Worm (Caenorhabditis elegans) whole organism, L4 larva: ENCODE data around the gene C04B4.1.

Experiments used
- F26F4.8 ChIP-seq: fragments of 200-800 bp; sonication (Bioruptor generic); conservative IDR thresholded peaks from 2 replicates; pipeline ENCODE4 v1.3.6; 2022; ENCODE audit warnings: missing genetic modification characterization, missing compliant biosample characterization
- F49E8.2 ChIP-seq: sonication (generic microtip); optimal IDR thresholded peaks from 2 replicates; lab custom pipeline; 2016; ENCODE audit warnings: missing compliant biosample characterization, mild to moderate bottlenecking, missing genetic modification characterization, borderline replicate concordance
- Y48G9A.11 ChIP-seq: fragments of 200-800 bp; sonication (Bioruptor generic); IDR thresholded peaks from 2 replicates; pipeline ENCODE4 v1.3.6; 2022; ENCODE audit warnings: missing genetic modification reagents, missing genetic modification characterization, missing compliant biosample characterization
- ZK546.5 ChIP-seq, 2 experiments: sonication (generic microtip); optimal IDR thresholded peaks; 2 replicates each; lab custom pipeline; 2017; ENCODE audit warnings: missing biosample characterization in 2 of 2, missing genetic modification characterization in 2 of 2
- arid-1 ChIP-seq: fragments of 200-800 bp; sonication (Bioruptor generic); conservative IDR thresholded peaks from 2 replicates; pipeline ENCODE4 v1.3.6; 2022; ENCODE audit warnings: missing genetic modification reagents, missing genetic modification characterization, missing compliant biosample characterization
- daf-12 ChIP-seq: fragments of 150-350 bp; optimal IDR thresholded peaks from 2 replicates; lab custom pipeline; 2014; ENCODE audit warnings: missing biosample characterization, missing genetic modification reagents, missing genetic modification characterization
- daf-16 ChIP-seq, 3 experiments: sonication (generic microtip); optimal IDR thresholded peaks; 2 replicates each; lab custom pipeline; 2016 to 2017; ENCODE audit warnings: missing genetic modification characterization in 3 of 3, missing genetic modification reagents in 3 of 3, mild to moderate bottlenecking in 2 of 3, missing compliant biosample characterization in 2 of 3, missing biosample characterization in 1 of 3, moderate library complexity in 1 of 3
- dmd-8 ChIP-seq: fragments of 200-800 bp; sonication (Bioruptor generic); IDR thresholded peaks from 2 replicates; pipeline ENCODE4 v1.3.6; 2022; ENCODE audit warnings: missing genetic modification characterization, missing compliant biosample characterization
- egl-27 ChIP-seq: sonication (generic microtip); optimal IDR thresholded peaks from 3 replicates; lab custom pipeline; 2017; ENCODE audit warnings: missing biosample characterization, missing genetic modification reagents, missing genetic modification characterization
- fos-1 ChIP-seq: fragments of 150-350 bp; optimal IDR thresholded peaks from 2 replicates; lab custom pipeline; 2014; ENCODE audit warnings: missing biosample characterization, missing genetic modification characterization
- gei-8 ChIP-seq: fragments of 200-800 bp; sonication (Bioruptor generic); optimal IDR thresholded peaks from 2 replicates; lab custom pipeline; 2018; ENCODE audit warnings: mild to moderate bottlenecking, missing genetic modification characterization, missing compliant biosample characterization
- hif-1 ChIP-seq, 2 experiments: sonication (generic microtip); optimal IDR thresholded peaks; 2 replicates each; lab custom pipeline; 2016 to 2017; ENCODE audit warnings: missing compliant biosample characterization in 2 of 2, missing genetic modification characterization in 2 of 2, missing genetic modification reagents in 2 of 2, missing genotype in 2 of 2, mild to moderate bottlenecking in 1 of 2
- hlh-11 ChIP-seq: fragments of 200-800 bp; sonication (Bioruptor generic); optimal IDR thresholded peaks from 2 replicates; lab custom pipeline; 2018; ENCODE audit warnings: mild to moderate bottlenecking, missing genetic modification characterization, missing compliant biosample characterization
- hmg-1.1 ChIP-seq: fragments of 200-800 bp; sonication (Bioruptor generic); IDR thresholded peaks from 2 replicates; pipeline ENCODE4 v1.3.6; 2022; ENCODE audit warnings: missing genetic modification reagents, missing genetic modification characterization, missing compliant biosample characterization
- jun-1 ChIP-seq: fragments of 150-350 bp; optimal IDR thresholded peaks from 2 replicates; lab custom pipeline; 2014; ENCODE audit warnings: missing biosample characterization, missing genetic modification reagents, missing genetic modification characterization
- lin-13 ChIP-seq: fragments of 150-350 bp; optimal IDR thresholded peaks from 2 replicates; lab custom pipeline; 2014; ENCODE audit warnings: missing biosample characterization, missing genetic modification reagents, missing genetic modification characterization
- lin-38 ChIP-seq: fragments of 200-800 bp; sonication (Bioruptor generic); IDR thresholded peaks from 2 replicates; pipeline ENCODE4 v1.3.6; 2022; ENCODE audit warnings: missing genetic modification reagents, missing genetic modification characterization, missing compliant biosample characterization
- lir-3 ChIP-seq: sonication (generic microtip); optimal IDR thresholded peaks from 2 replicates; lab custom pipeline; 2016; ENCODE audit warnings: mild to moderate bottlenecking, missing genetic modification characterization, missing compliant biosample characterization
- mep-1 ChIP-seq: fragments of 150-350 bp; sonication (generic microtip); optimal IDR thresholded peaks from 3 replicates; lab custom pipeline; 2014; ENCODE audit warnings: missing biosample characterization, missing genetic modification characterization
- mxl-2 ChIP-seq: fragments of 200-800 bp; sonication (Bioruptor generic); conservative IDR thresholded peaks from 2 replicates; pipeline ENCODE4 v1.3.6; 2022; ENCODE audit warnings: missing genetic modification reagents, missing genetic modification characterization, missing compliant biosample characterization
- nhr-111 ChIP-seq: fragments of 200-800 bp; sonication (Bioruptor generic); optimal IDR thresholded peaks from 2 replicates; lab custom pipeline; 2018; ENCODE audit warnings: mild to moderate bottlenecking, missing genetic modification characterization, missing compliant biosample characterization
- nhr-6 ChIP-seq: fragments of 150-350 bp; optimal IDR thresholded peaks from 2 replicates; lab custom pipeline; 2014; ENCODE audit warnings: missing biosample characterization, missing genetic modification characterization
- nhr-76 ChIP-seq: fragments of 150-350 bp; optimal IDR thresholded peaks from 2 replicates; lab custom pipeline; 2014; ENCODE audit warnings: missing biosample characterization, missing genetic modification characterization
- pha-4 ChIP-seq, 2 experiments: fragments of 150-350 bp in 1 of 2; fragments of 200-800 bp in 1 of 2; sonication (Bioruptor generic) in 1 of 2; IDR thresholded peaks in 1 of 2; optimal IDR thresholded peaks in 1 of 2; 2 replicates each; pipeline versions ENCODE4 v1.3.6 to Lab custom; 2014 to 2022; ENCODE audit warnings: missing genetic modification characterization in 2 of 2, missing genetic modification reagents in 2 of 2, missing biosample characterization in 1 of 2, missing compliant biosample characterization in 1 of 2
- php-3 ChIP-seq: fragments of 200-800 bp; sonication (Bioruptor generic); IDR thresholded peaks from 2 replicates; pipeline ENCODE4 v1.3.6; 2022; ENCODE audit warnings: missing genetic modification reagents, missing genetic modification characterization, missing compliant biosample characterization
- pqm-1 ChIP-seq: sonication (generic microtip); optimal IDR thresholded peaks from 2 replicates; lab custom pipeline; 2017; ENCODE audit warnings: missing biosample characterization, missing genetic modification characterization
- set-16 ChIP-seq: fragments of 200-800 bp; sonication (Bioruptor generic); IDR thresholded peaks from 2 replicates; pipeline ENCODE4 v1.3.6; 2022; ENCODE audit warnings: missing genetic modification reagents, missing genetic modification characterization, missing compliant biosample characterization
- skn-1 ChIP-seq: fragments of 150-350 bp; optimal IDR thresholded peaks from 2 replicates; lab custom pipeline; 2014; ENCODE audit warnings: missing biosample characterization, missing genetic modification characterization
- spr-3 ChIP-seq: fragments of 200-800 bp; sonication (Bioruptor generic); optimal IDR thresholded peaks from 2 replicates; lab custom pipeline; 2018; ENCODE audit warnings: mild to moderate bottlenecking, missing genetic modification characterization, missing compliant biosample characterization
- tra-1 ChIP-seq: fragments of 200-800 bp; sonication (Bioruptor generic); IDR thresholded peaks from 2 replicates; pipeline ENCODE4 v1.3.6; 2022; ENCODE audit warnings: missing genetic modification reagents, missing genetic modification characterization, missing compliant biosample characterization
- unc-39 ChIP-seq: sonication (generic microtip); optimal IDR thresholded peaks from 2 replicates; lab custom pipeline; 2017; ENCODE audit warnings: missing biosample characterization, missing genetic modification characterization
- unc-62 ChIP-seq, 3 experiments: fragments of 150-350 bp in 1 of 3; sonication (generic microtip); optimal IDR thresholded peaks in 2 of 3; peaks in 1 of 3; 1 replicate in 1 of 3; 2 replicates in 2 of 3; lab custom pipeline; 2014 to 2017; ENCODE audit warnings: missing biosample characterization in 3 of 3, missing genetic modification characterization in 3 of 3, missing genetic modification reagents in 3 of 3, missing genotype in 1 of 3
- zfp-3 ChIP-seq: fragments of 200-800 bp; sonication (Bioruptor generic); conservative IDR thresholded peaks from 2 replicates; pipeline ENCODE4 v1.3.6; 2022; ENCODE audit warnings: missing genetic modification reagents, missing genetic modification characterization, missing compliant biosample characterization
- zip-11 ChIP-seq: fragments of 200-800 bp; sonication (Bioruptor generic); IDR thresholded peaks from 2 replicates; pipeline ENCODE4 v1.3.6; 2022; ENCODE audit warnings: missing genetic modification characterization, missing compliant biosample characterization
- ztf-11 ChIP-seq: fragments of 150-350 bp; optimal IDR thresholded peaks from 2 replicates; lab custom pipeline; 2014; ENCODE audit warnings: missing biosample characterization, missing genetic modification characterization
- ztf-7 ChIP-seq: fragments of 150-350 bp; optimal IDR thresholded peaks from 2 replicates; lab custom pipeline; 2014; ENCODE audit warnings: missing biosample characterization, missing genetic modification characterization

Gene C04B4.1

ce11 chrX:12256594-12257048 is 24.0 kb upstream of the C04B4.1 start, which contains the start of gene E01G6.2 (continued):
- TF ChIP-seq hmg-1.1 (GFP tag; lab: Robert Waterston, UW) (0 out of 2 replicates have a peak, but pooled peaks have one; percentile 31), F49E8.2 (tag; lab: Kevin White, UChicago) (no peak), hif-1 (tag; optimal IDR thresholded peaks at IDR 0.05; lab: Kevin White, UChicago) (no peak), arid-1 (GFP tag; lab: Robert Waterston, UW) (no peak)

DNA sequence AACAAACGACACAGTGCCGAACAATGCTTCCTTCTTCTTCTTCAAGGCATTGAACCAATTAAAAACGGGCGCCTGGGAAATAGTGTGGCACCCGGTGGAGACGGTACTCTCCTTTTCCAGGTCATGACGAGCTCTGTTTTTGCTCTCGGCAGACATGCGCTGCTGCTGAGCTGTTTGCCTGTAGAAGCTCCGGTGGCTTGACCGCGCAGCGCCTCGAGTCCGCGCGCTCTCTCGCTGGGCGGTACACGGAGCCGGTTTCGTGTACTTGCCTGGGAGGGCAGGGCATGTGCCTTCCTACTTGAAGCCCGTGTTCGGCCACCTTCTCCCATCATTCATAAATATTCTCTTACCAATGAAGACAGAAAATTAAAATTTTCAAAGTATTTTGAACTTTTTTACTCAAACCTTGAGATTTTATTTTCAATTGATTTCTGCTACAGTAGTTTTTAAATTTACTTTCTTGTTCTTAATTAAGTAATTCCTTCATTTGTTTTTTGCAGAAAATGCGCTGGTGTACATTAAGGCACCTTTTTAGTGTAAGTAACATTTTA is 20.1 kb upstream of the C04B4.1 start, which contains the start of gene E01G6.1:
Gene E01G6.1 (plus strand): TSS at position 501 of the 551 bp plus-strand sequence.
- TF ChIP-seq unc-39 (tag; lab: Kevin White, UChicago) (no peak), dmd-8 (GFP tag; lab: Robert Waterston, UW) (0 out of 2 replicates have a peak, but pooled peaks have one; percentile 37), Y48G9A.11 (GFP tag; lab: Robert Waterston, UW) (no peak), set-16 (GFP tag; lab: Robert Waterston, UW) (peak; percentile 93)

DNA sequence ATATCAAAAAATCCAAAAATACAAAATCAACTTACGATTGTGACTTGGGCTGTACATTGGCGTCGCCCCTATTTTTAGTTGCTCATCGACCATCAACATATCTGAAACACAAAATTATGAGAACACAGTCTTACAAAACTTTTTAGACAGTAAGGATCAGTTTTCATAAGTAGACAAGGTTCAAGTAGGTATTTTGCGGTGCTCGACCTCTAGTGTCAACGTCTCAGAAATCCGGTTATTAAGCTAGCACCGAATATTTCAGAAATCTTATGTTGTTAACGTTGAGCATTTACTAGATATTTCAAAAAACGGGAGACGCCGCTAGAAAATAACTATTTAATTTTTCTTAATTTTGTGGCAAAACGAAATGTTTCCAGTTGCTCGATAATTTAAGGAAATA is 9.7 kb upstream of the C04B4.1 start, which contains the start of gene otpl-8:
Gene otpl-8 (minus strand): TSS at position 101 of the 400 bp plus-strand sequence.
- TF ChIP-seq set-16 (GFP tag; lab: Robert Waterston, UW) (no peak), fos-1 (tag; lab: Kevin White, UChicago) (no peak), unc-39 (tag; lab: Kevin White, UChicago) (no peak), lin-38 (GFP tag; lab: Robert Waterston, UW) (no peak), dmd-8 (GFP tag; lab: Robert Waterston, UW) (no peak), pqm-1 (no peak), nhr-76 (tag; lab: Kevin White, UChicago) (no peak), ZK546.5 (tag; optimal IDR thresholded peaks at IDR 0.05; lab: Kevin White, UChicago) (no peak), ztf-11 (tag; lab: Kevin White, UChicago) (no peak)

ce11 chrX:12273870-12274269 is 6.7 kb upstream of the C04B4.1 start, which contains the start of gene H19J13.2:
TSS of gene H19J13.2 (minus strand) at chrX:12273970.
- no peak for TF ChIP-seq set-16 (GFP tag; lab: Robert Waterston, UW)
- no peak for TF ChIP-seq zip-11
- TF ChIP-seq nhr-111 (GFP tag; lab: Kevin White, UChicago), result no peak
- TF ChIP-seq php-3 (GFP tag; lab: Robert Waterston, UW), result no peak
- TF ChIP-seq ztf-7, result no peak
- no peak for TF ChIP-seq jun-1 (tag; lab: Kevin White, UChicago)
- no peak for TF ChIP-seq spr-3 (GFP tag; lab: Kevin White, UChicago)
- TF ChIP-seq zfp-3, result no peak
- no peak for TF ChIP-seq mxl-2 (GFP tag; lab: Robert Waterston, UW)
- no peak for TF ChIP-seq gei-8 (GFP tag; lab: Kevin White, UChicago)

DNA sequence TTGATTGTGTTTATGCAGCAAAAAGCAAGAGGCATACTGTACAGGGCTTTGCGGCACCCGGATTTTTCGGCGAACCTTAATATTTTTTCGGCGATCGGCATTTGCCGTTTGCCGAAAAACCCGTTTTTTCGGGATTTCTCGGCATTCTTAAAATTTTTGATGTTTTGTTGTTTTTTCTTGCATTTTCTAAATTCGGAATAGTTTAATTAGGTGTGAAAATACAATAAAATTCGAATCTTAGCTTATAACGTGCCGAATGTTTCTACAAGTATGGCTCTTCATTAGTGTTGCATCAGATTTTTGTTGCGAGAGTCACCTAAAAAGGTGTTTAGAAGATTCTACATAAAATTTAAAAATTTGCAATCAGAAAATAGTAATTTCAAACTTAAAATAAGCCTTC is 5.0 kb upstream of the C04B4.1 start, which contains the start of gene C04B4.6:
Gene C04B4.6 (minus strand): TSS at position 101 of the 400 bp plus-strand sequence.
- TF ChIP-seq lin-13 (GFP tag; lab: Kevin White, UChicago), result no peak
- no peak for TF ChIP-seq unc-62 (GFP tag; optimal IDR thresholded peaks at IDR 0.05 in 1 of 2; lab: Kevin White, UChicago)
- TF ChIP-seq unc-62 (tag; optimal IDR thresholded peaks at IDR 0.05; lab: Kevin White, UChicago), result no peak
- TF ChIP-seq tra-1 (GFP tag; lab: Robert Waterston, UW), result no peak
- TF ChIP-seq egl-27 (tag; lab: Kevin White, UChicago), result no peak
- TF ChIP-seq nhr-76 (tag; lab: Kevin White, UChicago), result no peak
- TF ChIP-seq lir-3, result no peak
- TF ChIP-seq php-3 (GFP tag; lab: Robert Waterston, UW), result no peak
- no peak for TF ChIP-seq skn-1 (tag; lab: Kevin White, UChicago)
- no peak for TF ChIP-seq pha-4 (GFP tag; IDR thresholded peaks at IDR 0.05; lab: Robert Waterston, UW)
- no peak for TF ChIP-seq pha-4 (tag; optimal IDR thresholded peaks at IDR 0.05; lab: Kevin White, UChicago)
- no peak for TF ChIP-seq daf-16 (GFP tag; optimal IDR thresholded peaks at IDR 0.05; lab: Kevin White, UChicago)
- no peak for TF ChIP-seq daf-16 (tag; optimal IDR thresholded peaks at IDR 0.05; lab: Kevin White, UChicago)
- no peak for TF ChIP-seq mep-1 (tag; lab: Kevin White, UChicago)
- TF ChIP-seq daf-12 (tag; lab: Kevin White, UChicago), result no peak
- no peak for TF ChIP-seq ztf-7
- TF ChIP-seq hlh-11 (tag; lab: Kevin White, UChicago), result no peak
- TF ChIP-seq F26F4.8, result no peak
- TF ChIP-seq nhr-6 (tag; lab: Kevin White, UChicago), result no peak
- no peak for TF ChIP-seq dmd-8 (GFP tag; lab: Robert Waterston, UW)
- TF ChIP-seq, all 104 proteins: peak for 0
